5 fruit fly cellular contexts compared by ENCODE assay signal in the genomic region with DNA sequence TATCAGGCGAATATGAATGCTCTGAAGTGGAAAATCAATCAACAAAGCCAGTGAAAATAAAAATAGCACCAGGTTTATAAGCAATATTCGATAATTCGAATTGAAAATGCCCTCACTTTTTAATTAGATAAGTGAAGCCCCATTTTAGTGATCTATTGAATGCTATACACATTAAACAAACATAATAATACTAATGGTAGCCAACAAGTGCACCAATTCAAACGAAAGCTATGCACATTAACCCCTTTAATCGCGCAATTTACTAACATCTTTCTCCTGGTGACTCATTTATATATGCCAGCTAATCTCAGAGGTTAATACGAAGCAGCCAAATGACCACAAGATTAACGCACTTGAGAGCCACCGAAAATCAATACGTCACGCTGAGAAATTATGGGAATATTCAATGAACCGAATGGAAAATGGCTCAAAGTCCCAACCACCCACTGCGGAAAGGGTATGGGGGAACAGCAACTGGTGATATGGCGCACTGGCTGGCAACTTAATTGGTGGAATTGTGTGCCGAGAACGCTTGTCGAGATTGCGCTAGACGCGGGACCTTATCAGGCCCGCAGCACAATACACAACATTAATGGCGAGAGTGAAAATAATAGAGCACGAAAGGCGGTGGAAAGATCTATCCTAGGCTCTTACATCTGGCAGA.
A peak's percentile ranks its signal among the peaks of the same experiment; 100 is the strongest.
TF ChIP-seq lines count a peak whose summit lies in the region.

No protein-coding gene starts in this region.

- TF ChIP-seq CTCF in whole organism, embryonic (GFP tag; optimal IDR thresholded peaks at IDR 0.05; lab: Kevin White, UChicago) = no peak

TF ChIP-seq in whole organism, adult, 20 proteins besides CTCF, POLR2A, EP300 and RAD21 (continues in another document):
- TF ChIP-seq CG1620 (GFP tag; optimal IDR thresholded peaks at IDR 0.05; lab: Kevin White, UChicago) = peak; percentile 16
- no peak for TF ChIP-seq Crg-1 (GFP tag; optimal IDR thresholded peaks at IDR 0.05; lab: Kevin White, UChicago)
- peak; percentile 62 for TF ChIP-seq CG11617 (GFP tag; optimal IDR thresholded peaks at IDR 0.05; lab: Kevin White, UChicago)
- no peak for TF ChIP-seq kay (GFP tag; lab: Kevin White, UChicago; ENCODE audit: borderline replicate concordance)
- peak; percentile 42 for TF ChIP-seq toe (GFP tag; optimal IDR thresholded peaks at IDR 0.05; lab: Kevin White, UChicago)
- TF ChIP-seq CG14711 (tag; optimal IDR thresholded peaks at IDR 0.05; lab: Kevin White, UChicago) = no peak
- no peak for TF ChIP-seq cnc (optimal IDR thresholded peaks at IDR 0.05; lab: Kevin White, UChicago)
- TF ChIP-seq CG7045 (GFP tag; optimal IDR thresholded peaks at IDR 0.05; lab: Kevin White, UChicago) = peak; percentile 54
- peak; percentile 91 for TF ChIP-seq cic (GFP tag; optimal IDR thresholded peaks at IDR 0.05; lab: Kevin White, UChicago)
- TF ChIP-seq bab1 (GFP tag; optimal IDR thresholded peaks at IDR 0.05; lab: Kevin White, UChicago) = no peak
- TF ChIP-seq pad (GFP tag; optimal IDR thresholded peaks at IDR 0.05; lab: Kevin White, UChicago) = peak; percentile 7
- peak; percentile 94 for TF ChIP-seq CG12768 (GFP tag; optimal IDR thresholded peaks at IDR 0.05; lab: Kevin White, UChicago)
- no peak for TF ChIP-seq CG33017 (tag; optimal IDR thresholded peaks at IDR 0.05; lab: Kevin White, UChicago)
- no peak for TF ChIP-seq CG5204 (GFP tag; optimal IDR thresholded peaks at IDR 0.05; lab: Kevin White, UChicago)
- TF ChIP-seq Clk (GFP tag; optimal IDR thresholded peaks at IDR 0.05; lab: Kevin White, UChicago) = no peak
- TF ChIP-seq Mnt (GFP tag; optimal IDR thresholded peaks at IDR 0.05; lab: Kevin White, UChicago) = peak; percentile 52
- no peak for TF ChIP-seq tj (GFP tag; optimal IDR thresholded peaks at IDR 0.05; lab: Kevin White, UChicago)

TF ChIP-seq in whole organism, embryonic, 481 proteins besides CTCF, POLR2A, EP300 and RAD21 (continues in another document):
- TF ChIP-seq gcm (GFP tag; optimal IDR thresholded peaks at IDR 0.05; lab: Kevin White, UChicago) (peak; percentile 28), Dll (GFP tag; IDR thresholded peaks at IDR 0.05; lab: Robert Waterston, UW; ENCODE audit: partially characterized antibody) (no peak), Dref (GFP tag; IDR thresholded peaks at IDR 0.05; lab: Robert Waterston, UW) (no peak), CG17568 (GFP tag; optimal IDR thresholded peaks at IDR 0.05; lab: Kevin White, UChicago) (no peak), Eip74EF (GFP tag; optimal IDR thresholded peaks at IDR 0.05; lab: Kevin White, UChicago) (no peak), CG4730 (GFP tag; IDR thresholded peaks at IDR 0.05; lab: Robert Waterston, UW) (no peak), scrt (GFP tag; optimal IDR thresholded peaks at IDR 0.05; lab: Kevin White, UChicago) (no peak), TFAM (GFP tag; optimal IDR thresholded peaks at IDR 0.05; lab: Kevin White, UChicago) (no peak), CG17802 (tag; optimal IDR thresholded peaks at IDR 0.05; lab: Kevin White, UChicago) (no peak), pb (GFP tag; optimal IDR thresholded peaks at IDR 0.05; lab: Kevin White, UChicago) (no peak), CG2678 (tag; optimal IDR thresholded peaks at IDR 0.05; lab: Kevin White, UChicago) (no peak), crc (GFP tag; optimal IDR thresholded peaks at IDR 0.05; lab: Kevin White, UChicago) (no peak), CG10462 (GFP tag; optimal IDR thresholded peaks at IDR 0.05; lab: Kevin White, UChicago) (no peak), CG4360 (GFP tag; IDR thresholded peaks at IDR 0.05; lab: Robert Waterston, UW) (no peak), CG12769 (tag; optimal IDR thresholded peaks at IDR 0.05; lab: Kevin White, UChicago) (peak; percentile 70), CG18619 (GFP tag; optimal IDR thresholded peaks at IDR 0.05; lab: Kevin White, UChicago) (no peak), abd-A (tag; optimal IDR thresholded peaks at IDR 0.05; lab: Kevin White, UChicago) (no peak), al (GFP tag; IDR thresholded peaks at IDR 0.05; lab: Robert Waterston, UW) (no peak)

TF ChIP-seq in whole organism, prepupa, 60 proteins besides CTCF, POLR2A, EP300 and RAD21 (continues in another document):
- TF ChIP-seq CG6163 (GFP tag; IDR thresholded peaks at IDR 0.05; lab: Robert Waterston, UW) (no peak), CG6792 (GFP tag; optimal IDR thresholded peaks at IDR 0.05; lab: Kevin White, UChicago) (no peak), pdm3 (GFP tag; optimal IDR thresholded peaks at IDR 0.05; lab: Kevin White, UChicago) (no peak), esn (GFP tag; optimal IDR thresholded peaks at IDR 0.05; lab: Kevin White, UChicago) (peak; percentile 44), Eip93F (GFP tag; optimal IDR thresholded peaks at IDR 0.05; lab: Kevin White, UChicago) (no peak), lz (GFP tag; optimal IDR thresholded peaks at IDR 0.05; lab: Kevin White, UChicago) (peak; percentile 8), CG31627 (GFP tag; optimal IDR thresholded peaks at IDR 0.05; lab: Kevin White, UChicago) (peak; percentile 6), acj6 (GFP tag; optimal IDR thresholded peaks at IDR 0.05; lab: Kevin White, UChicago) (no peak), CG4318 (GFP tag; optimal IDR thresholded peaks at IDR 0.05; lab: Kevin White, UChicago) (no peak), CG3032 (tag; optimal IDR thresholded peaks at IDR 0.05; lab: Kevin White, UChicago) (no peak), CG32006 (GFP tag; optimal IDR thresholded peaks at IDR 0.05; lab: Kevin White, UChicago) (no peak), eg (GFP tag; IDR thresholded peaks at IDR 0.05; lab: Robert Waterston, UW) (no peak), dac (GFP tag; optimal IDR thresholded peaks at IDR 0.05; lab: Kevin White, UChicago) (no peak), fd85E (GFP tag; optimal IDR thresholded peaks at IDR 0.05; lab: Kevin White, UChicago) (no peak), CG11294 (GFP tag; IDR thresholded peaks at IDR 0.05; lab: Robert Waterston, UW) (no peak), dsx (GFP tag; optimal IDR thresholded peaks at IDR 0.05; lab: Kevin White, UChicago; ENCODE audit: poor library complexity, severe bottlenecking) (no peak), CG6276 (GFP tag; optimal IDR thresholded peaks at IDR 0.05; lab: Kevin White, UChicago) (no peak), CG34406 (GFP tag; optimal IDR thresholded peaks at IDR 0.05; lab: Kevin White, UChicago) (no peak)

TF ChIP-seq in whole organism, pupa, 21 proteins besides CTCF, POLR2A, EP300 and RAD21:
- TF ChIP-seq CG14655 (GFP tag; optimal IDR thresholded peaks at IDR 0.05; lab: Kevin White, UChicago) (no peak), EcR (GFP tag; optimal IDR thresholded peaks at IDR 0.05; lab: Kevin White, UChicago) (peak; percentile 1), gl (tag; optimal IDR thresholded peaks at IDR 0.05; lab: Kevin White, UChicago) (peak; percentile 42), CG10348 (GFP tag; IDR thresholded peaks at IDR 0.05; lab: Robert Waterston, UW) (no peak), CG32121 (GFP tag; IDR thresholded peaks at IDR 0.05; lab: Robert Waterston, UW) (peak; percentile 52; the same call in 1 of the 2 replicates), fd96Ca (GFP tag; IDR thresholded peaks at IDR 0.05; lab: Robert Waterston, UW) (0 out of 3 replicates have a peak, but pooled peaks have one; percentile 13), CG4496 (GFP tag; IDR thresholded peaks at IDR 0.05; lab: Robert Waterston, UW) (peak; percentile 30; the same call in 1 of the 3 replicates), CG12605 (GFP tag; IDR thresholded peaks at IDR 0.05; lab: Robert Waterston, UW) (peak; percentile 21; the same call in 1 of the 2 replicates)

TF ChIP-seq in whole organism, wandering third instar larva, 38 proteins besides CTCF, POLR2A, EP300 and RAD21 (continues in another document):
- no peak for TF ChIP-seq usp (GFP tag; optimal IDR thresholded peaks at IDR 0.05; lab: Kevin White, UChicago)
- TF ChIP-seq Sp1 (GFP tag; optimal IDR thresholded peaks at IDR 0.05; lab: Kevin White, UChicago) = no peak
- TF ChIP-seq jim (GFP tag; optimal IDR thresholded peaks at IDR 0.05; lab: Kevin White, UChicago) = no peak
- TF ChIP-seq ey (GFP tag; optimal IDR thresholded peaks at IDR 0.05; lab: Kevin White, UChicago) = peak; percentile 30
- peak; percentile 57 for TF ChIP-seq h (GFP tag; optimal IDR thresholded peaks at IDR 0.05; lab: Kevin White, UChicago)
- TF ChIP-seq woc (GFP tag; optimal IDR thresholded peaks at IDR 0.05; lab: Kevin White, UChicago) = no peak
- TF ChIP-seq lola (GFP tag; optimal IDR thresholded peaks at IDR 0.05; lab: Kevin White, UChicago) = no peak
- peak in 1 of 2 experiments; percentile 27 for TF ChIP-seq foxo (GFP tag; optimal IDR thresholded peaks at IDR 0.05; lab: Kevin White, UChicago)
- no peak for TF ChIP-seq Jra (GFP tag; optimal IDR thresholded peaks at IDR 0.05; lab: Kevin White, UChicago)
- TF ChIP-seq CG32264 (GFP tag; optimal IDR thresholded peaks at IDR 0.05; lab: Kevin White, UChicago) = no peak
- TF ChIP-seq dmrt93B (GFP tag; optimal IDR thresholded peaks at IDR 0.05; lab: Kevin White, UChicago) = no peak
- TF ChIP-seq Vsx2 (GFP tag; optimal IDR thresholded peaks at IDR 0.05; lab: Kevin White, UChicago; ENCODE audit: partially characterized antibody) = no peak
- peak; percentile 32 for TF ChIP-seq fru (GFP tag; optimal IDR thresholded peaks at IDR 0.05; lab: Kevin White, UChicago)
- TF ChIP-seq br (GFP tag; optimal IDR thresholded peaks at IDR 0.05; lab: Kevin White, UChicago) = peak; percentile 76
- no peak for TF ChIP-seq Dif (GFP tag; optimal IDR thresholded peaks at IDR 0.05; lab: Kevin White, UChicago; ENCODE audit: partially characterized antibody)
- no peak for TF ChIP-seq Hr83 (GFP tag; optimal IDR thresholded peaks at IDR 0.05; lab: Kevin White, UChicago; ENCODE audit: poor library complexity, severe bottlenecking)
- no peak for TF ChIP-seq brk (GFP tag; optimal IDR thresholded peaks at IDR 0.05; lab: Kevin White, UChicago)
- no peak for TF ChIP-seq Abd-B (GFP tag; optimal IDR thresholded peaks at IDR 0.05; lab: Kevin White, UChicago)
- no peak for TF ChIP-seq N (GFP tag; optimal IDR thresholded peaks at IDR 0.05; lab: Kevin White, UChicago)
- TF ChIP-seq OdsH (GFP tag; optimal IDR thresholded peaks at IDR 0.05; lab: Kevin White, UChicago) = peak; percentile 28
- TF ChIP-seq rgr (GFP tag; optimal IDR thresholded peaks at IDR 0.05; lab: Kevin White, UChicago) = no peak
- TF ChIP-seq psq (GFP tag; optimal IDR thresholded peaks at IDR 0.05; lab: Kevin White, UChicago) = peak; percentile 40
- TF ChIP-seq Hnf4 (GFP tag; optimal IDR thresholded peaks at IDR 0.05; lab: Kevin White, UChicago) = peak; percentile 24
- no peak for TF ChIP-seq pan (optimal IDR thresholded peaks at IDR 0.05; lab: Kevin White, UChicago)
- no peak for TF ChIP-seq Mio (GFP tag; optimal IDR thresholded peaks at IDR 0.05; lab: Kevin White, UChicago)
- TF ChIP-seq CG9705 (GFP tag; optimal IDR thresholded peaks at IDR 0.05; lab: Kevin White, UChicago) = no peak
- TF ChIP-seq dl (GFP tag; optimal IDR thresholded peaks at IDR 0.05; lab: Kevin White, UChicago; ENCODE audit: insufficient read depth in 1 of 2, partially characterized antibody in 2 of 2) = no peak
- no peak for TF ChIP-seq Rel (GFP tag; optimal IDR thresholded peaks at IDR 0.05; lab: Kevin White, UChicago)
- peak; percentile 49 for TF ChIP-seq Rel (tag; optimal IDR thresholded peaks at IDR 0.05; lab: Kevin White, UChicago)
- no peak for TF ChIP-seq Dfd (GFP tag; optimal IDR thresholded peaks at IDR 0.05; lab: Kevin White, UChicago)
